Worm (Caenorhabditis elegans) whole organism, L1 larva: ENCODE measurements around the gene F41F3.9.

Source experiments
- grh-1 ChIP-seq: fragments of 200-800 bp; sonication (Bioruptor generic); IDR thresholded peaks from 2 replicates; pipeline ENCODE4 v1.3.6; 2022; ENCODE audit warnings: missing genetic modification reagents, missing genetic modification characterization, missing compliant biosample characterization
- hlh-17 ChIP-seq: fragments of 200-800 bp; sonication (Bioruptor generic); optimal IDR thresholded peaks from 2 replicates; lab custom pipeline; 2018; ENCODE audit warnings: missing genetic modification characterization, mild to moderate bottlenecking, missing compliant biosample characterization, moderate library complexity, borderline replicate concordance
- nhr-11 ChIP-seq: fragments of 150-350 bp; optimal IDR thresholded peaks from 2 replicates; lab custom pipeline; 2014; ENCODE audit warnings: missing biosample characterization, missing genetic modification characterization
- nhr-47 ChIP-seq: sonication (generic microtip); optimal IDR thresholded peaks from 2 replicates; lab custom pipeline; 2016; ENCODE audit warnings: mild to moderate bottlenecking, missing genetic modification characterization, moderate library complexity, missing compliant biosample characterization
- unc-130 ChIP-seq: fragments of 150-350 bp; optimal IDR thresholded peaks from 2 replicates; lab custom pipeline; 2017; ENCODE audit warnings: missing biosample characterization, missing genetic modification characterization, inconsistent platforms
- ztf-4 ChIP-seq: fragments of 150-350 bp; optimal IDR thresholded peaks from 2 replicates; lab custom pipeline; 2014; ENCODE audit warnings: missing biosample characterization, missing genetic modification characterization

DNA sequence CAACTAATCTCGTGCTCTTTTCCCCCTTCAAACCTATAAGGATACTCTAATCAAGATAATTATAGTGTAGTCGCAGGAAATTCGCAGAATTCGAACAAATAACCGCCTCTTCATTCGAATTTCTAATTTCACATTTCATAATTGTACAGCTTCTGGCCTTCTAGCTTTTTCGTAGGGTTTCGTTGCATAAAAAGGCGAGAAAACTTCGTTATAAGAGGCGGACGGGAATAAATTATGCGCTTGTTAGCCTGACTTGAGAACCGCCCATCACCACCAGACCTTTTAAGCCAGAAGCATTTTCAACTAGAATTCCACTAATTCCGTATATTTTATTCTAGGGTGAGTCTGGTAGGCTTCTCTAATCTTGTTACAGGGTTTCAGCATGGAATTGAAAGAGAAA is 26.4 kb downstream of the F41F3.9 start, which contains the start of gene K03B4.4:
- no peak for TF ChIP-seq hlh-17 (GFP tag; lab: Kevin White, UChicago)
- no peak for TF ChIP-seq unc-130 (tag; lab: Kevin White, UChicago)
- no peak for TF ChIP-seq nhr-47 (tag; lab: Kevin White, UChicago)
- TF ChIP-seq ztf-4 (tag; lab: Kevin White, UChicago): no peak
- TF ChIP-seq nhr-11 (tag; lab: Kevin White, UChicago): no peak
- TF ChIP-seq grh-1 (GFP tag; lab: Robert Waterston, UW): no peak
